Worm (Caenorhabditis elegans) whole organism, young adult: ENCODE measurements around the gene fbxb-88.

ENCODE experiments used
- B0035.1 ChIP-seq: sonication (generic microtip); optimal IDR thresholded peaks from 2 replicates; lab custom pipeline; 2016; ENCODE audit warnings: missing genetic modification characterization, mild to moderate bottlenecking, missing compliant biosample characterization, missing genotype, missing genetic modification reagents
- B0336.3 ChIP-seq: fragments of 200-800 bp; sonication (Bioruptor generic); IDR thresholded peaks from 2 replicates; pipeline ENCODE4 v1.3.6; 2022; ENCODE audit warnings: missing genetic modification characterization, missing compliant biosample characterization
- D2030.7 ChIP-seq: fragments of 200-800 bp; sonication (Bioruptor generic); IDR thresholded peaks from 2 replicates; pipeline ENCODE4 v1.3.6; 2022; ENCODE audit warnings: missing genetic modification reagents, missing genetic modification characterization, missing compliant biosample characterization
- F33H1.4 ChIP-seq: fragments of 200-800 bp; sonication (Bioruptor generic); IDR thresholded peaks from 2 replicates; pipeline ENCODE4 v1.3.6; 2022; ENCODE audit warnings: missing genetic modification reagents, missing genetic modification characterization, missing compliant biosample characterization
- F37B4.10 ChIP-seq: fragments of 200-800 bp; sonication (Bioruptor generic); IDR thresholded peaks from 2 replicates; pipeline ENCODE4 v1.3.6; 2022; ENCODE audit warnings: missing genetic modification characterization, missing compliant biosample characterization
- F55B11.4 ChIP-seq: sonication (generic microtip); optimal IDR thresholded peaks from 2 replicates; lab custom pipeline; 2016; ENCODE audit warnings: missing compliant biosample characterization, missing genetic modification characterization, borderline replicate concordance; ENCODE audit not compliant: insufficient read depth
- F57C9.4 ChIP-seq: sonication (generic microtip); optimal IDR thresholded peaks from 2 replicates; lab custom pipeline; 2017; ENCODE audit warnings: mild to moderate bottlenecking, missing genetic modification characterization, missing compliant biosample characterization
- K12H6.12 ChIP-seq: fragments of 200-800 bp; sonication (Bioruptor generic); optimal IDR thresholded peaks from 2 replicates; lab custom pipeline; 2018; ENCODE audit warnings: mild to moderate bottlenecking, missing genetic modification characterization, missing compliant biosample characterization
- Y53G8AR.9 ChIP-seq: fragments of 200-800 bp; sonication (Bioruptor generic); conservative IDR thresholded peaks from 2 replicates; pipeline ENCODE4 v1.3.6; 2022; ENCODE audit warnings: missing genetic modification reagents, missing genetic modification characterization, missing compliant biosample characterization
- Y56A3A.18 ChIP-seq: fragments of 200-800 bp; sonication (Bioruptor generic); IDR thresholded peaks from 2 replicates; pipeline ENCODE4 v1.3.6; 2022; ENCODE audit warnings: missing genetic modification reagents, missing genetic modification characterization, missing compliant biosample characterization
- akir-1 ChIP-seq: fragments of 200-800 bp; sonication (Bioruptor generic); optimal IDR thresholded peaks from 2 replicates; lab custom pipeline; 2018; ENCODE audit warnings: mild to moderate bottlenecking, missing genetic modification characterization, moderate library complexity, missing compliant biosample characterization
- ama-1 ChIP-seq, 3 experiments: fragments of 150-350 bp in 1 of 3; sonication (generic microtip) in 2 of 3; optimal IDR thresholded peaks; 2 replicates each; lab custom pipeline; 2014 to 2018; ENCODE audit warnings: missing biosample characterization in 2 of 3, missing genetic modification characterization in 2 of 3, missing genetic modification reagents in 2 of 3
- bed-2 ChIP-seq: fragments of 200-800 bp; sonication (Bioruptor generic); IDR thresholded peaks from 2 replicates; pipeline ENCODE4 v1.3.6; 2022; ENCODE audit warnings: missing genetic modification reagents, missing genetic modification characterization, missing compliant biosample characterization
- ceh-100 ChIP-seq: fragments of 200-800 bp; sonication (Bioruptor generic); IDR thresholded peaks from 2 replicates; pipeline ENCODE4 v1.3.6; 2022; ENCODE audit warnings: missing genetic modification reagents, missing genetic modification characterization, missing compliant biosample characterization
- dox-1 ChIP-seq: fragments of 200-800 bp; sonication (Bioruptor generic); IDR thresholded peaks from 2 replicates; pipeline ENCODE4 v1.3.6; 2022; ENCODE audit warnings: missing genetic modification reagents, missing genetic modification characterization, missing compliant biosample characterization
- dpff-1 ChIP-seq: sonication (generic microtip); optimal IDR thresholded peaks from 2 replicates; lab custom pipeline; 2017; ENCODE audit warnings: mild to moderate bottlenecking, missing genetic modification characterization, missing compliant biosample characterization
- egl-44 ChIP-seq: fragments of 200-800 bp; sonication (Bioruptor generic); IDR thresholded peaks from 2 replicates; pipeline ENCODE4 v1.3.6; 2022; ENCODE audit warnings: missing genetic modification reagents, missing genetic modification characterization, missing compliant biosample characterization
- egrh-3 ChIP-seq: fragments of 200-800 bp; sonication (Bioruptor generic); IDR thresholded peaks from 2 replicates; pipeline ENCODE4 v1.3.6; 2022; ENCODE audit warnings: missing genetic modification reagents, missing genetic modification characterization, missing compliant biosample characterization
- ekl-4 ChIP-seq: fragments of 200-800 bp; sonication (Bioruptor generic); IDR thresholded peaks from 2 replicates; pipeline ENCODE4 v1.3.6; 2022; ENCODE audit warnings: missing genetic modification reagents, missing genetic modification characterization, missing compliant biosample characterization
- fkh-3 ChIP-seq: sonication (generic microtip); optimal IDR thresholded peaks from 2 replicates; lab custom pipeline; 2016; ENCODE audit warnings: mild to moderate bottlenecking, missing genetic modification characterization, missing compliant biosample characterization
- gei-17 ChIP-seq: fragments of 200-800 bp; sonication (Bioruptor generic); optimal IDR thresholded peaks from 2 replicates; lab custom pipeline; 2018; ENCODE audit warnings: mild to moderate bottlenecking, missing genetic modification characterization, missing compliant biosample characterization
- hmg-20 ChIP-seq: fragments of 200-800 bp; sonication (Bioruptor generic); IDR thresholded peaks from 2 replicates; pipeline ENCODE4 v1.3.6; 2022; ENCODE audit warnings: missing genetic modification reagents, missing genetic modification characterization, missing compliant biosample characterization
- hrde-1 ChIP-seq: sonication (generic microtip); optimal IDR thresholded peaks from 2 replicates; lab custom pipeline; 2016; ENCODE audit warnings: missing genetic modification characterization, mild to moderate bottlenecking, missing compliant biosample characterization, moderate library complexity, missing genotype, missing genetic modification reagents, borderline replicate concordance
- let-526 ChIP-seq: fragments of 200-800 bp; sonication (Bioruptor generic); IDR thresholded peaks from 2 replicates; pipeline ENCODE4 v1.3.6; 2022; ENCODE audit warnings: missing genetic modification reagents, missing genetic modification characterization, missing compliant biosample characterization
- lin-40 ChIP-seq: sonication (generic microtip); optimal IDR thresholded peaks from 2 replicates; lab custom pipeline; 2016; ENCODE audit warnings: missing genetic modification characterization, mild to moderate bottlenecking, missing compliant biosample characterization, missing genotype, missing genetic modification reagents
- lin-54 ChIP-seq: fragments of 200-800 bp; sonication (Bioruptor generic); optimal IDR thresholded peaks from 2 replicates; lab custom pipeline; 2018; ENCODE audit warnings: mild to moderate bottlenecking, missing genetic modification characterization, missing compliant biosample characterization
- mes-4 ChIP-seq: sonication (generic microtip); optimal IDR thresholded peaks from 2 replicates; lab custom pipeline; 2016; ENCODE audit warnings: missing genotype, missing genetic modification characterization, missing compliant biosample characterization
- nhr-120 ChIP-seq: fragments of 200-800 bp; sonication (Bioruptor generic); IDR thresholded peaks from 2 replicates; pipeline ENCODE4 v1.3.6; 2022; ENCODE audit warnings: missing genetic modification characterization, missing compliant biosample characterization
- nhr-80 ChIP-seq: sonication (generic microtip); optimal IDR thresholded peaks from 2 replicates; lab custom pipeline; 2016; ENCODE audit warnings: missing genetic modification characterization, missing compliant biosample characterization
- pha-4 ChIP-seq: fragments of 150-350 bp; sonication (generic microtip); optimal IDR thresholded peaks from 2 replicates; lab custom pipeline; 2014; ENCODE audit warnings: missing biosample characterization, missing genetic modification reagents, missing genetic modification characterization
- snpc-3.4 ChIP-seq: sonication (generic microtip); optimal IDR thresholded peaks from 2 replicates; lab custom pipeline; 2017; ENCODE audit warnings: missing genetic modification characterization, mild to moderate bottlenecking, missing compliant biosample characterization, antibody characterized with exemption, moderate library complexity, missing genotype, missing genetic modification reagents
- snpc-4 ChIP-seq, 5 experiments: fragments of 150-350 bp in 1 of 5; sonication (generic microtip) in 4 of 5; optimal IDR thresholded peaks; 2 replicates each; lab custom pipeline; 2014 to 2018; ENCODE audit warnings: missing genetic modification characterization in 5 of 5, missing biosample characterization in 3 of 5, antibody characterized with exemption in 2 of 5, mild to moderate bottlenecking in 2 of 5, missing compliant biosample characterization in 2 of 5, missing genotype in 2 of 5, moderate library complexity in 2 of 5, missing genetic modification reagents in 1 of 5
- sptf-2 ChIP-seq: fragments of 200-800 bp; sonication (Bioruptor generic); optimal IDR thresholded peaks from 2 replicates; lab custom pipeline; 2018; ENCODE audit warnings: mild to moderate bottlenecking, missing genetic modification characterization, missing compliant biosample characterization
- tbx-9 ChIP-seq: sonication (generic microtip); optimal IDR thresholded peaks from 2 replicates; lab custom pipeline; 2016; ENCODE audit warnings: borderline replicate concordance, missing genetic modification characterization, inconsistent platforms, missing compliant biosample characterization
- zfh-2 ChIP-seq: fragments of 200-800 bp; sonication (Bioruptor generic); conservative IDR thresholded peaks from 2 replicates; pipeline ENCODE4 v1.3.6; 2022; ENCODE audit warnings: missing genetic modification reagents, missing genetic modification characterization, missing compliant biosample characterization
- zim-3 ChIP-seq: sonication (generic microtip); optimal IDR thresholded peaks from 2 replicates; lab custom pipeline; 2017; ENCODE audit warnings: mild to moderate bottlenecking, missing genetic modification characterization, moderate library complexity, missing compliant biosample characterization
- ztf-22 ChIP-seq: fragments of 200-800 bp; sonication (Bioruptor generic); optimal IDR thresholded peaks from 2 replicates; lab custom pipeline; 2018; ENCODE audit warnings: mild to moderate bottlenecking, missing genetic modification characterization, moderate library complexity, missing compliant biosample characterization
- ztf-26 ChIP-seq: sonication (generic microtip); optimal IDR thresholded peaks from 2 replicates; lab custom pipeline; 2017; ENCODE audit warnings: missing genetic modification characterization, missing compliant biosample characterization

The fbxb-88 gene

ce11 chrII:4821739-4822138, 5.9 kb downstream of the fbxb-88 start, which contains the start of gene lact-5:
Gene lact-5 (minus strand): TSS chrII:4821739.
- TF ChIP-seq gei-17 (GFP tag; lab: Kevin White, UChicago) (no peak), egl-44 (GFP tag; lab: Robert Waterston, UW) (no peak), pha-4 (no peak), lin-40 (tag; lab: Kevin White, UChicago) (no peak), Y56A3A.18 (no peak), let-526 (GFP tag; lab: Robert Waterston, UW) (no peak), bed-2 (GFP tag; lab: Robert Waterston, UW) (no peak), F55B11.4 (no peak), zfh-2 (GFP tag; lab: Robert Waterston, UW) (no peak), ama-1 (optimal IDR thresholded peaks at IDR 0.05; lab: Kevin White, UChicago) (no peak), ama-1 (GFP tag; optimal IDR thresholded peaks at IDR 0.05; lab: Kevin White, UChicago) (no peak), B0336.3 (no peak), B0035.1 (no peak), ztf-26 (tag; lab: Kevin White, UChicago) (no peak), nhr-80 (tag; lab: Kevin White, UChicago) (no peak), snpc-3.4 (no peak), dox-1 (GFP tag; lab: Robert Waterston, UW) (no peak)

DNA sequence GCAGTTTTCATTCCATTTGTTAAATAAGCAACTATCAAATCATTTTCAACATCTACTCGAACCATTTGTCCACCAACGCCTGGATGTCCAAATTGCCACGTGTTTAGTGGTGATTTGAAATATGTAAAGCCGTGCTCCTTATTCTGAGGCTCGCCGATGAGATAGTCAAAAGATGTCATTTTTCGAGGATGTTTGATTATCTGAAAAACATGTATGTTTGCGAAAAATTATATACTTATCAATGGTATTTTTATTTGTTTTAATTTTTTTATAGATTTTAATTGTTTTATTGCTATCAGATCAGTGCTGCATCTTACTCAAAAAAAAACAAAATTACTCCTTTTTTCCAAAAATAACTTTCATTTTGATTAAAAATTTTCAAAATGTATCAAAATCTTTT, 8.9 kb downstream of the fbxb-88 start:
- no peak for TF ChIP-seq K12H6.12 (tag; lab: Kevin White, UChicago)

- TF ChIP-seq dpff-1 (tag; lab: Kevin White, UChicago) = no peak
- TF ChIP-seq hmg-20 (GFP tag; lab: Robert Waterston, UW) = no peak
- TF ChIP-seq F33H1.4 (GFP tag; lab: Robert Waterston, UW) = no peak
- no peak for TF ChIP-seq zim-3 (tag; lab: Kevin White, UChicago)
- no peak for TF ChIP-seq egrh-3 (GFP tag; lab: Robert Waterston, UW)
- TF ChIP-seq akir-1 = no peak
- TF ChIP-seq B0336.3 = no peak
- TF ChIP-seq fkh-3 (tag; lab: Kevin White, UChicago) = no peak
- TF ChIP-seq F37B4.10 (GFP tag; lab: Robert Waterston, UW) = no peak
- no peak for TF ChIP-seq F57C9.4 (tag; lab: Kevin White, UChicago)
- TF ChIP-seq ama-1 (optimal IDR thresholded peaks at IDR 0.05; lab: Kevin White, UChicago) = no peak
- TF ChIP-seq ama-1 (GFP tag; optimal IDR thresholded peaks at IDR 0.05; lab: Kevin White, UChicago) = no peak
- no peak for TF ChIP-seq ztf-22 (GFP tag; lab: Kevin White, UChicago)
Measured at ce11 chrII:4815356-4815755, 12.3 kb downstream of the fbxb-88 start.

- TF ChIP-seq hrde-1 (tag; lab: Kevin White, UChicago) (no peak), snpc-4 (GFP tag; optimal IDR thresholded peaks at IDR 0.05; lab: Kevin White, UChicago) (no peak), snpc-4 (tag; optimal IDR thresholded peaks at IDR 0.05; lab: Kevin White, UChicago) (no peak), D2030.7 (no peak), F57C9.4 (tag; lab: Kevin White, UChicago) (no peak), ceh-100 (no peak), nhr-120 (no peak)
Measured at ce11 chrII:4811986-4812385, 15.7 kb downstream of the fbxb-88 start, which contains the start of gene rig-6. Gene rig-6 (minus strand): TSS chrII:4812086.

- TF ChIP-seq sptf-2 (GFP tag; lab: Kevin White, UChicago) = no peak
- no peak for TF ChIP-seq F57C9.4 (tag; lab: Kevin White, UChicago)
- no peak for TF ChIP-seq lin-54
- no peak for TF ChIP-seq tbx-9 (tag; lab: Kevin White, UChicago)
- TF ChIP-seq ekl-4 = no peak
- TF ChIP-seq mes-4 (tag; lab: Kevin White, UChicago) = no peak
- no peak for TF ChIP-seq Y53G8AR.9
- TF ChIP-seq, all 124 proteins: peak for 0
Measured at ce11 chrII:4806726-4807125, 21.0 kb downstream of the fbxb-88 start.
